Fruit fly (Drosophila melanogaster): ENCODE measurements around the gene Hsc70-2.

- TF ChIP-seq psq (optimal IDR thresholded peaks at IDR 0.05) (no peak), h (optimal IDR thresholded peaks at IDR 0.05) (no peak)
Measured at dm6 chr3R:13032323-13032722, 12.2 kb upstream of the Hsc70-2 start, which contains the start of gene ry.
